Worm (Caenorhabditis elegans) whole organism, L1 larva: ENCODE results near the gene rab-39.

Source experiments
- C04F5.9 ChIP-seq: sonication (generic microtip); optimal IDR thresholded peaks from 2 replicates; lab custom pipeline; 2016; ENCODE audit warnings: missing genetic modification characterization, missing compliant biosample characterization
- F16B12.6 ChIP-seq: fragments of 150-350 bp; optimal IDR thresholded peaks from 2 replicates; lab custom pipeline; 2014; ENCODE audit warnings: missing biosample characterization, missing genetic modification characterization
- aha-1 ChIP-seq: fragments of 150-350 bp; optimal IDR thresholded peaks from 2 replicates; lab custom pipeline; 2014; ENCODE audit warnings: missing biosample characterization, missing genetic modification characterization
- alr-1 ChIP-seq: fragments of 200-800 bp; sonication (Bioruptor generic); optimal IDR thresholded peaks from 2 replicates; lab custom pipeline; 2018; ENCODE audit warnings: borderline replicate concordance, mild to moderate bottlenecking, missing genetic modification characterization, missing compliant biosample characterization
- ceh-63 ChIP-seq: fragments of 200-800 bp; sonication (Bioruptor generic); optimal IDR thresholded peaks from 2 replicates; lab custom pipeline; 2018; ENCODE audit warnings: mild to moderate bottlenecking, missing genetic modification characterization, missing compliant biosample characterization
- ceh-8 ChIP-seq: fragments of 200-800 bp; sonication (Bioruptor generic); optimal IDR thresholded peaks from 2 replicates; lab custom pipeline; 2018; ENCODE audit warnings: mild to moderate bottlenecking, missing genetic modification characterization, moderate library complexity, missing compliant biosample characterization
- ceh-90 ChIP-seq: sonication (generic microtip); optimal IDR thresholded peaks from 2 replicates; lab custom pipeline; 2016; ENCODE audit warnings: missing genetic modification characterization, missing compliant biosample characterization
- ces-1 ChIP-seq: fragments of 150-350 bp; optimal IDR thresholded peaks from 2 replicates; lab custom pipeline; 2014; ENCODE audit warnings: missing biosample characterization, missing genetic modification reagents, missing genetic modification characterization
- egl-13 ChIP-seq: sonication (generic microtip); optimal IDR thresholded peaks from 2 replicates; lab custom pipeline; 2016; ENCODE audit warnings: missing genotype, missing genetic modification reagents, missing genetic modification characterization, missing compliant biosample characterization
- egl-27 ChIP-seq, 2 experiments: fragments of 150-350 bp in 1 of 2; sonication (generic microtip); optimal IDR thresholded peaks; 3 replicates each; lab custom pipeline; 2017 to 2018; ENCODE audit warnings: missing biosample characterization in 2 of 2, missing genetic modification characterization in 2 of 2, missing genetic modification reagents in 2 of 2
- elt-2 ChIP-seq: sonication (generic microtip); optimal IDR thresholded peaks from 2 replicates; lab custom pipeline; 2016; ENCODE audit warnings: missing genetic modification characterization, mild to moderate bottlenecking, inconsistent platforms, missing compliant biosample characterization, missing genetic modification reagents
- elt-3 ChIP-seq, 6 experiments: fragments of 150-350 bp in 1 of 6; sonication (generic microtip); optimal IDR thresholded peaks; 2 replicates each; lab custom pipeline; 2017 to 2018; ENCODE audit warnings: missing biosample characterization in 6 of 6, missing genetic modification characterization in 6 of 6, inconsistent platforms in 1 of 6
- ets-5 ChIP-seq: fragments of 200-800 bp; sonication (Bioruptor generic); IDR thresholded peaks from 2 replicates; pipeline ENCODE4 v1.3.6; 2022; ENCODE audit warnings: missing genetic modification characterization, missing compliant biosample characterization
- fkh-10 ChIP-seq: sonication (generic microtip); optimal IDR thresholded peaks from 2 replicates; lab custom pipeline; 2017; ENCODE audit warnings: missing biosample characterization, missing genetic modification reagents, missing genetic modification characterization
- fkh-8 ChIP-seq: sonication (generic microtip); optimal IDR thresholded peaks from 2 replicates; lab custom pipeline; 2016; ENCODE audit warnings: mild to moderate bottlenecking, missing genetic modification characterization, missing compliant biosample characterization
- fos-1 ChIP-seq: fragments of 150-350 bp; optimal IDR thresholded peaks from 2 replicates; lab custom pipeline; 2014; ENCODE audit warnings: missing biosample characterization, missing genetic modification characterization
- grh-1 ChIP-seq: fragments of 200-800 bp; sonication (Bioruptor generic); IDR thresholded peaks from 2 replicates; pipeline ENCODE4 v1.3.6; 2022; ENCODE audit warnings: missing genetic modification reagents, missing genetic modification characterization, missing compliant biosample characterization
- hlh-17 ChIP-seq: fragments of 200-800 bp; sonication (Bioruptor generic); optimal IDR thresholded peaks from 2 replicates; lab custom pipeline; 2018; ENCODE audit warnings: missing genetic modification characterization, mild to moderate bottlenecking, missing compliant biosample characterization, moderate library complexity, borderline replicate concordance
- hlh-4 ChIP-seq: sonication (generic microtip); optimal IDR thresholded peaks from 2 replicates; lab custom pipeline; 2016; ENCODE audit warnings: mild to moderate bottlenecking, missing genetic modification characterization, missing compliant biosample characterization
- hpl-2 ChIP-seq: fragments of 150-350 bp; optimal IDR thresholded peaks from 2 replicates; lab custom pipeline; 2014; ENCODE audit warnings: missing biosample characterization, missing genetic modification reagents, missing genetic modification characterization
- jun-1 ChIP-seq: fragments of 150-350 bp; optimal IDR thresholded peaks from 2 replicates; lab custom pipeline; 2014; ENCODE audit warnings: missing biosample characterization, missing genetic modification reagents, missing genetic modification characterization
- lin-13 ChIP-seq: fragments of 150-350 bp; optimal IDR thresholded peaks from 2 replicates; lab custom pipeline; 2014; ENCODE audit warnings: missing biosample characterization, missing genetic modification reagents, missing genetic modification characterization
- lin-15B ChIP-seq: fragments of 150-350 bp; sonication (generic microtip); optimal IDR thresholded peaks from 3 replicates; lab custom pipeline; 2014; ENCODE audit warnings: missing biosample characterization, missing genetic modification characterization
- lin-35 ChIP-seq, 2 experiments: fragments of 150-350 bp; optimal IDR thresholded peaks; 2 replicates each; lab custom pipeline; 2014; ENCODE audit warnings: missing biosample characterization in 2 of 2, missing genetic modification characterization in 2 of 2, missing genetic modification reagents in 2 of 2
- lin-39 ChIP-seq: fragments of 150-350 bp; optimal IDR thresholded peaks from 2 replicates; lab custom pipeline; 2014; ENCODE audit warnings: missing biosample characterization, missing genetic modification reagents, missing genetic modification characterization
- lsy-2 ChIP-seq, 2 experiments: fragments of 150-350 bp; optimal IDR thresholded peaks; 2 replicates each; lab custom pipeline; 2014; ENCODE audit warnings: missing biosample characterization in 2 of 2, missing genetic modification characterization in 2 of 2
- mdl-1 ChIP-seq, 2 experiments: fragments of 150-350 bp; optimal IDR thresholded peaks; 2 replicates each; lab custom pipeline; 2014 to 2017; ENCODE audit warnings: missing biosample characterization in 2 of 2, missing genetic modification characterization in 2 of 2, inconsistent platforms in 1 of 2
- mef-2 ChIP-seq: fragments of 150-350 bp; optimal IDR thresholded peaks from 2 replicates; lab custom pipeline; 2014; ENCODE audit warnings: missing biosample characterization, missing genetic modification characterization
- nhr-19 ChIP-seq: fragments of 200-800 bp; sonication (Bioruptor generic); conservative IDR thresholded peaks from 2 replicates; pipeline ENCODE4 v1.3.6; 2022; ENCODE audit warnings: missing genetic modification characterization, missing compliant biosample characterization
- nhr-20 ChIP-seq: sonication (generic microtip); optimal IDR thresholded peaks from 2 replicates; lab custom pipeline; 2016; ENCODE audit warnings: mild to moderate bottlenecking, missing genetic modification characterization, missing compliant biosample characterization
- nhr-28 ChIP-seq: fragments of 150-350 bp; optimal IDR thresholded peaks from 2 replicates; lab custom pipeline; 2014; ENCODE audit warnings: missing biosample characterization, missing genetic modification characterization
- nhr-71 ChIP-seq: sonication (generic microtip); optimal IDR thresholded peaks from 2 replicates; lab custom pipeline; 2016; ENCODE audit warnings: mild to moderate bottlenecking, missing genetic modification characterization, moderate library complexity, missing compliant biosample characterization
- nhr-76 ChIP-seq: sonication (generic microtip); optimal IDR thresholded peaks from 2 replicates; lab custom pipeline; 2017; ENCODE audit warnings: missing biosample characterization, missing genetic modification characterization
- nhr-77 ChIP-seq: fragments of 150-350 bp; optimal IDR thresholded peaks from 2 replicates; lab custom pipeline; 2014; ENCODE audit warnings: missing biosample characterization, missing genetic modification characterization
- nhr-84 ChIP-seq: sonication (generic microtip); optimal IDR thresholded peaks from 2 replicates; lab custom pipeline; 2017; ENCODE audit warnings: missing biosample characterization, missing genetic modification characterization
- nhr-90 ChIP-seq: sonication (generic microtip); optimal IDR thresholded peaks from 2 replicates; lab custom pipeline; 2016; ENCODE audit warnings: mild to moderate bottlenecking, missing genetic modification characterization, missing compliant biosample characterization; ENCODE audit not compliant: poor library complexity
- skn-1 ChIP-seq: fragments of 150-350 bp; optimal IDR thresholded peaks from 2 replicates; lab custom pipeline; 2014; ENCODE audit warnings: missing biosample characterization, missing genetic modification characterization
- snu-23 ChIP-seq: sonication (generic microtip); optimal IDR thresholded peaks from 2 replicates; lab custom pipeline; 2016; ENCODE audit warnings: missing genetic modification characterization, missing compliant biosample characterization
- sptf-1 ChIP-seq: fragments of 150-350 bp; optimal IDR thresholded peaks from 2 replicates; lab custom pipeline; 2014; ENCODE audit warnings: missing biosample characterization, missing genetic modification characterization
- tlp-1 ChIP-seq: fragments of 150-350 bp; optimal IDR thresholded peaks from 2 replicates; lab custom pipeline; 2014; ENCODE audit warnings: missing biosample characterization, missing genetic modification characterization
- unc-62 ChIP-seq: fragments of 150-350 bp; optimal IDR thresholded peaks from 2 replicates; lab custom pipeline; 2014; ENCODE audit warnings: missing biosample characterization, missing genetic modification reagents, missing genetic modification characterization
- unc-86 ChIP-seq: sonication (generic microtip); optimal IDR thresholded peaks from 2 replicates; lab custom pipeline; 2016; ENCODE audit warnings: missing genetic modification characterization, missing compliant biosample characterization
- unc-98 ChIP-seq: fragments of 200-800 bp; sonication (Bioruptor generic); IDR thresholded peaks from 2 replicates; pipeline ENCODE4 v1.3.6; 2022; ENCODE audit warnings: missing genetic modification characterization, missing compliant biosample characterization
- vab-15 ChIP-seq: sonication (generic microtip); optimal IDR thresholded peaks from 2 replicates; lab custom pipeline; 2017; ENCODE audit warnings: missing genotype, mild to moderate bottlenecking, missing genetic modification characterization, missing compliant biosample characterization
- ztf-4 ChIP-seq: fragments of 150-350 bp; optimal IDR thresholded peaks from 2 replicates; lab custom pipeline; 2014; ENCODE audit warnings: missing biosample characterization, missing genetic modification characterization

Gene rab-39

ce11 chrII:9273984-9274383 is 48.7 kb downstream of the rab-39 start (continued):
- TF ChIP-seq grh-1 (GFP tag; lab: Robert Waterston, UW) (peak; percentile 80), ceh-8 (no peak), C04F5.9 (tag; lab: Kevin White, UChicago) (peak; percentile 16), nhr-84 (tag; lab: Kevin White, UChicago) (no peak), ztf-4 (tag; lab: Kevin White, UChicago) (peak; percentile 71), ceh-90 (tag; lab: Kevin White, UChicago) (no peak), ceh-63 (GFP tag; lab: Kevin White, UChicago) (no peak), ets-5 (GFP tag; lab: Robert Waterston, UW) (no peak), nhr-71 (tag; lab: Kevin White, UChicago) (peak; percentile 96), fkh-8 (peak; percentile 89), alr-1 (tag; lab: Kevin White, UChicago) (no peak), egl-27 (tag; optimal IDR thresholded peaks at IDR 0.05; lab: Kevin White, UChicago) (peak; percentile 40 to 54), sptf-1 (tag; lab: Kevin White, UChicago) (no peak), lin-39 (tag; lab: Kevin White, UChicago) (peak; percentile 60), nhr-19 (GFP tag; lab: Robert Waterston, UW) (peak; percentile 86), hlh-4 (tag; lab: Kevin White, UChicago) (peak; percentile 95), elt-3 (tag; optimal IDR thresholded peaks at IDR 0.05; lab: Kevin White, UChicago) (peak in 2 of 6 experiments; percentile 63 to 82), jun-1 (tag; lab: Kevin White, UChicago) (peak; percentile 78), fkh-10 (peak; percentile 2), unc-86 (peak; percentile 72), lin-15B (peak; percentile 1), skn-1 (tag; lab: Kevin White, UChicago) (peak; percentile 67), snu-23 (GFP tag; lab: Kevin White, UChicago) (peak; percentile 94), unc-62 (GFP tag; lab: Kevin White, UChicago) (no peak), fos-1 (peak; percentile 86), nhr-90 (tag; lab: Kevin White, UChicago) (peak; percentile 77), nhr-77 (tag; lab: Kevin White, UChicago) (peak; percentile 49), unc-98 (GFP tag; lab: Robert Waterston, UW) (no peak), mef-2 (tag; lab: Kevin White, UChicago) (peak; percentile 66), elt-2 (tag; lab: Kevin White, UChicago) (peak; percentile 53), aha-1 (tag; lab: Kevin White, UChicago) (no peak), nhr-76 (tag; lab: Kevin White, UChicago) (no peak), vab-15 (tag; lab: Kevin White, UChicago) (no peak), lin-35 (GFP tag; optimal IDR thresholded peaks at IDR 0.05; lab: Kevin White, UChicago) (peak; percentile 68 to 84), F16B12.6 (peak; percentile 51), egl-13 (tag; lab: Kevin White, UChicago) (peak; percentile 55), nhr-20 (tag; lab: Kevin White, UChicago) (peak; percentile 91), tlp-1 (tag; lab: Kevin White, UChicago) (no peak), lsy-2 (tag; optimal IDR thresholded peaks at IDR 0.05; lab: Kevin White, UChicago) (peak; percentile 87 to 89), ces-1 (GFP tag; lab: Kevin White, UChicago) (no peak), mdl-1 (tag; optimal IDR thresholded peaks at IDR 0.05; lab: Kevin White, UChicago) (peak; percentile 14 to 92), nhr-28 (no peak), hpl-2 (GFP tag; lab: Kevin White, UChicago) (peak; percentile 44), lin-13 (peak; percentile 70), hlh-17 (GFP tag; lab: Kevin White, UChicago) (no peak)
